Worm (Caenorhabditis elegans) whole organism, mixed stage, embryonic: ENCODE results near the gene lite-1.

Experiments used
- blmp-1 ChIP-seq: fragments of 150-350 bp; optimal IDR thresholded peaks from 2 replicates; lab custom pipeline; 2014; ENCODE audit warnings: missing biosample characterization, missing genetic modification characterization
- ces-1 ChIP-seq: fragments of 150-350 bp; optimal IDR thresholded peaks from 2 replicates; lab custom pipeline; 2014; ENCODE audit warnings: missing biosample characterization, missing genetic modification reagents, missing genetic modification characterization
- cnd-1 ChIP-seq: fragments of 200-800 bp; sonication (Bioruptor generic); optimal IDR thresholded peaks from 2 replicates; lab custom pipeline; 2018; ENCODE audit warnings: mild to moderate bottlenecking, missing genetic modification characterization, missing compliant biosample characterization
- elt-1 ChIP-seq: sonication (generic microtip); optimal IDR thresholded peaks from 2 replicates; lab custom pipeline; 2017; ENCODE audit warnings: missing genetic modification characterization, mild to moderate bottlenecking, missing compliant biosample characterization, antibody characterized with exemption, moderate library complexity, borderline replicate concordance; ENCODE audit not compliant: insufficient read depth
- elt-3 ChIP-seq: fragments of 150-350 bp; optimal IDR thresholded peaks from 2 replicates; lab custom pipeline; 2014; ENCODE audit warnings: missing biosample characterization, missing genetic modification characterization
- ham-2 ChIP-seq: fragments of 200-800 bp; sonication (Bioruptor generic); optimal IDR thresholded peaks from 2 replicates; lab custom pipeline; 2018; ENCODE audit warnings: mild to moderate bottlenecking, missing genetic modification characterization, missing compliant biosample characterization
- nhr-28 ChIP-seq: fragments of 150-350 bp; optimal IDR thresholded peaks from 2 replicates; lab custom pipeline; 2014; ENCODE audit warnings: missing biosample characterization, missing genetic modification characterization

DNA sequence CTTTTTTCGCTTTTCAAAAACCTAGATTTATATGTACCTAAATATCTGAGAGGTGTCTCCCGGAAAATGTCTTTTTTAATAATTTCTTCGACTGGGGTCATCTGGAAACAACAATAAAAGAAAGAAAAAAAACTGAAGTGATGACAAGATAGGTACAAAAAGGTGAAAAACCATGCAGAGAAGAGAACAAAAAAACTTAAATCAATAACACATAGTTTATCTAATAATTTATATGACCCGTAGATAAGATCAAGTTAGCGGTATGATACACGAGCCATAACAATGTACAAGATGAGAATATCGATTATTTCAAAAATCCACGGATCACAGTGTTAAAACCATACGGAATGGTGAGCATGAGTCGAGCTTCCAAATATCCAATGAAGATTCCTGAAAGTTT is 24.3 kb downstream of the lite-1 start, which contains the start of gene mtp-18:
- TF ChIP-seq ces-1 (GFP tag; lab: Kevin White, UChicago) (no peak), nhr-28 (tag; lab: Kevin White, UChicago) (no peak), blmp-1 (tag; lab: Kevin White, UChicago) (no peak), elt-1 (tag; lab: Kevin White, UChicago) (no peak), ham-2 (GFP tag; lab: Kevin White, UChicago) (no peak), cnd-1 (tag; lab: Kevin White, UChicago) (no peak), elt-3 (tag; lab: Kevin White, UChicago) (no peak)
